Worm (Caenorhabditis elegans) whole organism, L3 larva: ENCODE measurements around the gene ZK54.3.

Experiments used
- aly-2 ChIP-seq: fragments of 150-350 bp; optimal IDR thresholded peaks from 2 replicates; lab custom pipeline; 2014; ENCODE audit warnings: missing biosample characterization, missing genetic modification characterization
- egl-27 ChIP-seq: sonication (generic microtip); optimal IDR thresholded peaks from 4 replicates; lab custom pipeline; 2017; ENCODE audit warnings: missing biosample characterization, missing genetic modification reagents, missing genetic modification characterization
- elt-1 ChIP-seq: fragments of 150-350 bp; optimal IDR thresholded peaks from 2 replicates; lab custom pipeline; 2014; ENCODE audit warnings: missing biosample characterization, missing genetic modification characterization
- fkh-10 ChIP-seq: sonication (generic microtip); optimal IDR thresholded peaks from 2 replicates; lab custom pipeline; 2017; ENCODE audit warnings: missing biosample characterization, missing genetic modification reagents, missing genetic modification characterization
- nhr-23 ChIP-seq: fragments of 150-350 bp; optimal IDR thresholded peaks from 2 replicates; lab custom pipeline; 2014; ENCODE audit warnings: missing biosample characterization, missing genetic modification reagents, missing genetic modification characterization
- ztf-4 ChIP-seq: fragments of 150-350 bp; optimal IDR thresholded peaks from 2 replicates; lab custom pipeline; 2014; ENCODE audit warnings: missing biosample characterization, missing genetic modification characterization

ce11 chrX:17508137-17508536 is 41.3 kb upstream of the ZK54.3 start:
- TF ChIP-seq aly-2: no peak
- no peak for TF ChIP-seq elt-1 (tag; lab: Kevin White, UChicago)
- no peak for TF ChIP-seq nhr-23 (tag; lab: Kevin White, UChicago)
- TF ChIP-seq egl-27: no peak
- TF ChIP-seq ztf-4 (tag; lab: Kevin White, UChicago): no peak
- TF ChIP-seq fkh-10 (GFP tag; lab: Kevin White, UChicago): no peak
